Worm (Caenorhabditis elegans) whole organism, L1 larva: Measurements from ENCODE around the gene cyp-33A1.

ENCODE experiments used
- C16A3.4 ChIP-seq: fragments of 150-350 bp; optimal IDR thresholded peaks from 2 replicates; lab custom pipeline; 2014; ENCODE audit warnings: missing biosample characterization, missing genetic modification characterization
- ceh-82 ChIP-seq, 3 experiments: fragments of 150-350 bp in 1 of 3; sonication (generic microtip) in 2 of 3; optimal IDR thresholded peaks; 2 replicates each; lab custom pipeline; 2014 to 2017; ENCODE audit warnings: missing biosample characterization in 3 of 3, missing genetic modification characterization in 3 of 3
- dpl-1 ChIP-seq, 3 experiments: fragments of 150-350 bp in 2 of 3; sonication (generic microtip) in 1 of 3; optimal IDR thresholded peaks; 2 replicates each; lab custom pipeline; 2014 to 2017; ENCODE audit warnings: missing biosample characterization in 3 of 3, missing genetic modification characterization in 3 of 3, missing genetic modification reagents in 3 of 3
- egl-27 ChIP-seq, 2 experiments: fragments of 150-350 bp in 1 of 2; sonication (generic microtip); optimal IDR thresholded peaks; 3 replicates each; lab custom pipeline; 2017 to 2018; ENCODE audit warnings: missing biosample characterization in 2 of 2, missing genetic modification characterization in 2 of 2, missing genetic modification reagents in 2 of 2
- lsy-2 ChIP-seq, 2 experiments: fragments of 150-350 bp; optimal IDR thresholded peaks; 2 replicates each; lab custom pipeline; 2014; ENCODE audit warnings: missing biosample characterization in 2 of 2, missing genetic modification characterization in 2 of 2
- mep-1 ChIP-seq: fragments of 150-350 bp; optimal IDR thresholded peaks from 2 replicates; lab custom pipeline; 2014; ENCODE audit warnings: missing biosample characterization, missing genetic modification characterization
- nhr-12 ChIP-seq: sonication (generic microtip); optimal IDR thresholded peaks from 2 replicates; lab custom pipeline; 2017; ENCODE audit warnings: missing biosample characterization, missing genetic modification characterization
- snpc-4 ChIP-seq: fragments of 150-350 bp; optimal IDR thresholded peaks from 2 replicates; lab custom pipeline; 2014; ENCODE audit warnings: missing biosample characterization, missing genetic modification characterization
- tlp-1 ChIP-seq: fragments of 150-350 bp; optimal IDR thresholded peaks from 2 replicates; lab custom pipeline; 2014; ENCODE audit warnings: missing biosample characterization, missing genetic modification characterization
- unc-130 ChIP-seq: fragments of 150-350 bp; optimal IDR thresholded peaks from 2 replicates; lab custom pipeline; 2017; ENCODE audit warnings: missing biosample characterization, missing genetic modification characterization, inconsistent platforms
- xbp-1 ChIP-seq: sonication (generic microtip); optimal IDR thresholded peaks from 2 replicates; lab custom pipeline; 2016; ENCODE audit warnings: missing genetic modification characterization, missing compliant biosample characterization
- zag-1 ChIP-seq: fragments of 150-350 bp; optimal IDR thresholded peaks from 2 replicates; lab custom pipeline; 2014; ENCODE audit warnings: missing biosample characterization, missing genetic modification characterization

DNA sequence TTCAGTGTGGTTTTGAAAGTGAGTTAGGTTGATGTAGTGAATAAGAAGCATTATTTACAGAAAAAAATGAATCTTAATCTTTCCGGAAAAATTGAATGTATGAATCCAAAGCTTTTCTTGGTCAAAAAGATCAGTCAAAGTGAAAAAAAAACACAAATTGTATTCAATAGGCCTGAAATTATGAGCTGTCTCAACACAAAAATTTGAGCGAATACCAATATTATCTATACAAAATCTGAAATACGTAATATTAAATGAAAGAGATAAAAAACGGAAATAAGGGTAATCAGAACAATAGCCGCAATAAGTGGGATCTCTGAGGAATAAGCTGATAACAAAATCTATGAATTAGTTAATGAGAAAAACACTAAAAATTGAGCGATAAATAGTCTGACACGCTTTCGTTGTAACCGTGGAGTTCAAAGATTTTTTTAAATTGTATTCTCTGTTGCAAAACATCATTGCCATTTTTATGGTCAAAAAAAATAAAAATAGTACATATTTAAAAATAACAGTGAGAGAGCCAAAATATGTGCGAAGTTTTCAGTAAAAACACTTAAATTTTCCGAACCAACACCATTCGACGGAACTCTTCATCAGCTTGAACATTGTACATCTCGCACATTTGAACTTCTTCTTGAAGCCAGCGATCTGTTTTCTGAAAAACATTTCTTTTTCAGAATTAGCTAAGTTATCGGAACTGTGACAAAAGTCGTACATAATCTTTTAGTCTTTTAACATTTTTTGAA, 2.8 kb upstream of the cyp-33A1 start, which contains the start of gene sre-11:
- no peak for TF ChIP-seq snpc-4 (tag; lab: Kevin White, UChicago)
- TF ChIP-seq C16A3.4 (tag; lab: Kevin White, UChicago) = no peak
- TF ChIP-seq egl-27 (tag; optimal IDR thresholded peaks at IDR 0.05; lab: Kevin White, UChicago) = no peak
- TF ChIP-seq ceh-82 (tag; optimal IDR thresholded peaks at IDR 0.05; lab: Kevin White, UChicago) = no peak
- no peak for TF ChIP-seq mep-1 (tag; lab: Kevin White, UChicago)
- no peak for TF ChIP-seq nhr-12 (tag; lab: Kevin White, UChicago)
- TF ChIP-seq xbp-1 (tag; lab: Kevin White, UChicago) = no peak
- TF ChIP-seq zag-1 (tag; lab: Kevin White, UChicago) = no peak
- TF ChIP-seq dpl-1 (GFP tag; optimal IDR thresholded peaks at IDR 0.05; lab: Kevin White, UChicago) = no peak
- TF ChIP-seq tlp-1 (tag; lab: Kevin White, UChicago) = no peak
- TF ChIP-seq lsy-2 (tag; optimal IDR thresholded peaks at IDR 0.05; lab: Kevin White, UChicago) = no peak
- TF ChIP-seq unc-130 (tag; lab: Kevin White, UChicago) = no peak
